Worm (Caenorhabditis elegans) whole organism, mixed stage, embryonic: ENCODE measurements around the gene pdtf-1.

ENCODE experiments used
- ceh-83 ChIP-seq: fragments of 200-800 bp; sonication (Bioruptor generic); optimal IDR thresholded peaks from 2 replicates; lab custom pipeline; 2018; ENCODE audit warnings: mild to moderate bottlenecking, missing genetic modification characterization, missing compliant biosample characterization
- ces-1 ChIP-seq: fragments of 150-350 bp; optimal IDR thresholded peaks from 2 replicates; lab custom pipeline; 2014; ENCODE audit warnings: missing biosample characterization, missing genetic modification reagents, missing genetic modification characterization
- elt-1 ChIP-seq: sonication (generic microtip); optimal IDR thresholded peaks from 2 replicates; lab custom pipeline; 2017; ENCODE audit warnings: missing genetic modification characterization, mild to moderate bottlenecking, missing compliant biosample characterization, antibody characterized with exemption, moderate library complexity, borderline replicate concordance; ENCODE audit not compliant: insufficient read depth
- flh-1 ChIP-seq: fragments of 200-800 bp; sonication (Bioruptor generic); optimal IDR thresholded peaks from 2 replicates; lab custom pipeline; 2018; ENCODE audit warnings: mild to moderate bottlenecking, missing genetic modification characterization, moderate library complexity, missing compliant biosample characterization
- lin-13 ChIP-seq: fragments of 150-350 bp; optimal IDR thresholded peaks from 2 replicates; lab custom pipeline; 2014; ENCODE audit warnings: missing biosample characterization, missing genetic modification characterization
- mep-1 ChIP-seq: fragments of 150-350 bp; optimal IDR thresholded peaks from 2 replicates; lab custom pipeline; 2017; ENCODE audit warnings: missing biosample characterization, missing genetic modification reagents, missing genetic modification characterization, inconsistent platforms
- nhr-12 ChIP-seq: fragments of 150-350 bp; optimal IDR thresholded peaks from 2 replicates; lab custom pipeline; 2014; ENCODE audit warnings: missing biosample characterization, missing genetic modification characterization
- nhr-237 ChIP-seq: fragments of 150-350 bp; optimal IDR thresholded peaks from 2 replicates; lab custom pipeline; 2014; ENCODE audit warnings: missing biosample characterization, missing genetic modification characterization
- nhr-76 ChIP-seq: sonication (generic microtip); optimal IDR thresholded peaks from 2 replicates; lab custom pipeline; 2017; ENCODE audit warnings: missing biosample characterization, missing genetic modification characterization
- snpc-4 ChIP-seq: fragments of 150-350 bp; optimal IDR thresholded peaks from 2 replicates; lab custom pipeline; 2014; ENCODE audit warnings: missing biosample characterization, missing genetic modification characterization
- unc-39 ChIP-seq: fragments of 150-350 bp; optimal IDR thresholded peaks from 2 replicates; lab custom pipeline; 2014; ENCODE audit warnings: missing biosample characterization, missing genetic modification characterization
- unc-62 ChIP-seq: fragments of 150-350 bp; optimal IDR thresholded peaks from 2 replicates; lab custom pipeline; 2014; ENCODE audit warnings: missing biosample characterization, missing genetic modification reagents, missing genetic modification characterization
- ztf-11 ChIP-seq: fragments of 150-350 bp; optimal IDR thresholded peaks from 2 replicates; lab custom pipeline; 2014; ENCODE audit warnings: missing biosample characterization, missing genetic modification characterization

ce11 chrIV:8461177-8461576 lies 28.3 kb downstream of the pdtf-1 start:
- TF ChIP-seq ztf-11 (tag; lab: Kevin White, UChicago), result no peak
- TF ChIP-seq ceh-83 (GFP tag; lab: Kevin White, UChicago), result no peak
- TF ChIP-seq flh-1 (GFP tag; lab: Kevin White, UChicago), result no peak
- TF ChIP-seq elt-1 (tag; lab: Kevin White, UChicago), result no peak
- TF ChIP-seq unc-62, result no peak
- TF ChIP-seq unc-39, result no peak
- no peak for TF ChIP-seq mep-1 (tag; lab: Kevin White, UChicago)
- no peak for TF ChIP-seq nhr-76 (tag; lab: Kevin White, UChicago)
- no peak for TF ChIP-seq ces-1 (GFP tag; lab: Kevin White, UChicago)
- TF ChIP-seq snpc-4 (tag; lab: Kevin White, UChicago), result no peak
- TF ChIP-seq lin-13 (tag; lab: Kevin White, UChicago), result no peak
- TF ChIP-seq nhr-12 (tag; lab: Kevin White, UChicago), result no peak
- TF ChIP-seq nhr-237 (tag; lab: Kevin White, UChicago), result no peak
